Fruit fly (Drosophila melanogaster) whole organism, pupa: ENCODE results near the gene mRpL22.

Experiments
- CG10348 ChIP-seq: fragments of 200-800 bp; sonication (Bioruptor generic); IDR thresholded peaks from 2 replicates; pipeline ENCODE4 v1.3.6; 2022; ENCODE audit warnings: missing biosample characterization, missing genetic modification characterization
- CG12605 ChIP-seq: fragments of 200-800 bp; sonication (Bioruptor generic); IDR thresholded peaks from 2 replicates; pipeline ENCODE4 v1.3.6; 2022; ENCODE audit warnings: missing biosample characterization, missing genetic modification characterization
- CG13204 ChIP-seq: fragments of 200-800 bp; sonication (Bioruptor generic); optimal IDR thresholded peaks from 2 replicates; lab custom pipeline; 2018; ENCODE audit warnings: missing biosample characterization, mild to moderate bottlenecking, missing genetic modification characterization, moderate library complexity
- CG14655 ChIP-seq: fragments of 200-800 bp; sonication (Bioruptor generic); optimal IDR thresholded peaks from 3 replicates; lab custom pipeline; 2017; ENCODE audit warnings: mild to moderate bottlenecking, missing biosample characterization, missing genetic modification reagents, missing genetic modification characterization
- CG15710 ChIP-seq: fragments of 200-800 bp; sonication (Bioruptor generic); optimal IDR thresholded peaks from 2 replicates; lab custom pipeline; 2018; ENCODE audit warnings: missing biosample characterization, mild to moderate bottlenecking, missing genetic modification characterization, moderate library complexity
- CG17806 ChIP-seq: fragments of 200-800 bp; sonication (Bioruptor generic); optimal IDR thresholded peaks from 2 replicates; lab custom pipeline; 2018; ENCODE audit warnings: missing biosample characterization, mild to moderate bottlenecking, missing genetic modification characterization, moderate library complexity
- CG32121 ChIP-seq: fragments of 200-800 bp; sonication (Bioruptor generic); IDR thresholded peaks from 2 replicates; pipeline ENCODE4 v1.3.6; 2022; ENCODE audit warnings: missing biosample characterization, missing genetic modification characterization
- CG34367 ChIP-seq: fragments of 200-800 bp; sonication (Bioruptor generic); optimal IDR thresholded peaks from 2 replicates; lab custom pipeline; 2018; ENCODE audit warnings: missing biosample characterization, mild to moderate bottlenecking, missing genetic modification characterization
- CG4496 ChIP-seq: fragments of 200-800 bp; sonication (Bioruptor generic); IDR thresholded peaks from 3 replicates; pipeline ENCODE4 v1.3.6; 2022; ENCODE audit warnings: missing biosample characterization, missing genetic modification characterization
- CG8159 ChIP-seq: fragments of 200-800 bp; sonication (Bioruptor generic); optimal IDR thresholded peaks from 3 replicates; lab custom pipeline; 2018; ENCODE audit warnings: missing biosample characterization, mild to moderate bottlenecking, missing genetic modification characterization, moderate library complexity
- CG8301 ChIP-seq: fragments of 200-800 bp; sonication (Bioruptor generic); optimal IDR thresholded peaks from 2 replicates; lab custom pipeline; 2018; ENCODE audit warnings: missing biosample characterization, mild to moderate bottlenecking, missing genetic modification characterization
- CG9948 ChIP-seq: fragments of 200-800 bp; sonication (Bioruptor generic); optimal IDR thresholded peaks from 2 replicates; lab custom pipeline; 2018; ENCODE audit warnings: missing biosample characterization, mild to moderate bottlenecking, missing genetic modification characterization, moderate library complexity
- D1 ChIP-seq: fragments of 200-800 bp; sonication (Bioruptor generic); optimal IDR thresholded peaks from 2 replicates; lab custom pipeline; 2018; ENCODE audit warnings: missing biosample characterization, mild to moderate bottlenecking, missing genetic modification characterization, moderate library complexity
- EcR ChIP-seq: fragments of 200-800 bp; sonication (Bioruptor generic); optimal IDR thresholded peaks from 3 replicates; lab custom pipeline; 2019; ENCODE audit warnings: missing biosample characterization, missing genetic modification characterization, mild to moderate bottlenecking, moderate library complexity, missing genetic modification reagents
- Ets98B ChIP-seq: fragments of 200-800 bp; sonication (Bioruptor generic); IDR thresholded peaks from 2 replicates; pipeline ENCODE4 v1.3.6; 2022; ENCODE audit warnings: missing biosample characterization, missing genetic modification characterization
- Pif1A ChIP-seq: fragments of 200-800 bp; sonication (Bioruptor generic); optimal IDR thresholded peaks from 3 replicates; lab custom pipeline; 2016; ENCODE audit warnings: missing biosample characterization, missing genetic modification characterization
- Pif1B ChIP-seq: fragments of 200-800 bp; sonication (Bioruptor generic); optimal IDR thresholded peaks from 3 replicates; lab custom pipeline; 2016; ENCODE audit warnings: missing biosample characterization, missing genetic modification characterization
- Snoo ChIP-seq: fragments of 200-800 bp; sonication (Bioruptor generic); optimal IDR thresholded peaks from 3 replicates; lab custom pipeline; 2017; ENCODE audit warnings: missing biosample characterization, mild to moderate bottlenecking, missing genetic modification characterization, inconsistent platforms
- fd96Ca ChIP-seq: fragments of 200-800 bp; sonication (Bioruptor generic); IDR thresholded peaks from 3 replicates; pipeline ENCODE4 v1.3.6; 2022; ENCODE audit warnings: missing biosample characterization, missing genetic modification characterization
- gl ChIP-seq: fragments of 200-800 bp; sonication (Bioruptor generic); optimal IDR thresholded peaks from 2 replicates; lab custom pipeline; 2018; ENCODE audit warnings: missing biosample characterization, mild to moderate bottlenecking, missing genetic modification characterization
- rn ChIP-seq: fragments of 200-800 bp; sonication (Bioruptor generic); IDR thresholded peaks from 2 replicates; pipeline ENCODE4 v1.3.6; 2022; ENCODE audit warnings: missing biosample characterization, missing genetic modification characterization

The mRpL22 gene

DNA sequence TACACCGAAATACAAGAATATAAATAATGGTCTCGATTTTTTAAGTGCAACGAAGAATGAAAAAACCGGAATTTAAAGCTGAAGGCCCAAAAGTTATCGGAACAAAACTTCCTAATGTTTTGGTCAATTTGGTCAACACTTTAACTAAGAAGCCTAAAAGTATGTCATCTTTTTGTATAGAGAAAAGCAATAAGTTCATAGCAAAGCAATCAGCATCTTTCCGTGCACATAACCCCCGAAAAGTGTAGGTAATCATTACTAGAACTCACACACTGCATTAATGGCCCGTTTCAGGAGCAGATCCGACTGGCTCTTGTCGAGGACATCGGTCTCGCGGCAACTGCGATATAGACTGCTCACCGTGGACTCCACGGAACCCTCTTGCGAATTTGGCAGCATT is 39.4 kb upstream of the mRpL22 start:
- TF ChIP-seq gl (tag; lab: Kevin White, UChicago) (no peak), Snoo (tag; lab: Kevin White, UChicago) (no peak), CG15710 (no peak), fd96Ca (GFP tag; lab: Robert Waterston, UW) (no peak), Pif1B (GFP tag; lab: Kevin White, UChicago) (no peak), CG34367 (no peak), EcR (GFP tag; lab: Kevin White, UChicago) (no peak), Ets98B (GFP tag; lab: Robert Waterston, UW) (no peak), CG8301 (tag; lab: Kevin White, UChicago) (no peak), CG13204 (GFP tag; lab: Kevin White, UChicago) (no peak), CG8159 (no peak), Pif1A (GFP tag; lab: Kevin White, UChicago) (no peak), CG14655 (GFP tag; lab: Kevin White, UChicago) (no peak), CG32121 (GFP tag; lab: Robert Waterston, UW) (no peak), CG4496 (GFP tag; lab: Robert Waterston, UW) (no peak), CG9948 (tag; lab: Kevin White, UChicago) (no peak), CG10348 (GFP tag; lab: Robert Waterston, UW) (no peak), D1 (tag; lab: Kevin White, UChicago) (no peak), CG12605 (no peak)

dm6 chrX:16745942-16746341 is 37.8 kb upstream of the mRpL22 start:
- TF ChIP-seq CG34367 (no peak), CG17806 (no peak), EcR (GFP tag; lab: Kevin White, UChicago) (no peak), D1 (tag; lab: Kevin White, UChicago) (no peak), rn (GFP tag; lab: Robert Waterston, UW) (no peak), CG10348 (GFP tag; lab: Robert Waterston, UW) (no peak), gl (tag; lab: Kevin White, UChicago) (no peak), fd96Ca (GFP tag; lab: Robert Waterston, UW) (no peak), CG12605 (no peak), CG15710 (no peak), CG14655 (GFP tag; lab: Kevin White, UChicago) (no peak), Snoo (tag; lab: Kevin White, UChicago) (no peak), CG13204 (GFP tag; lab: Kevin White, UChicago) (no peak), Ets98B (GFP tag; lab: Robert Waterston, UW) (no peak), CG8301 (tag; lab: Kevin White, UChicago) (no peak), CG8159 (no peak), CG32121 (GFP tag; lab: Robert Waterston, UW) (no peak), Pif1A (GFP tag; lab: Kevin White, UChicago) (no peak), CG9948 (tag; lab: Kevin White, UChicago) (no peak)

dm6 chrX:16746824-16747223 is 36.9 kb upstream of the mRpL22 start:
- TF ChIP-seq CG12605 (no peak), Ets98B (GFP tag; lab: Robert Waterston, UW) (no peak), D1 (tag; lab: Kevin White, UChicago) (no peak), CG34367 (no peak), CG17806 (no peak), Pif1B (GFP tag; lab: Kevin White, UChicago) (no peak), Pif1A (GFP tag; lab: Kevin White, UChicago) (no peak), rn (GFP tag; lab: Robert Waterston, UW) (no peak), CG15710 (no peak), CG14655 (GFP tag; lab: Kevin White, UChicago) (no peak), Snoo (tag; lab: Kevin White, UChicago) (no peak), CG4496 (GFP tag; lab: Robert Waterston, UW) (no peak), gl (tag; lab: Kevin White, UChicago) (no peak), CG13204 (GFP tag; lab: Kevin White, UChicago) (no peak), CG32121 (GFP tag; lab: Robert Waterston, UW) (no peak), CG8301 (tag; lab: Kevin White, UChicago) (no peak), CG10348 (GFP tag; lab: Robert Waterston, UW) (no peak), fd96Ca (GFP tag; lab: Robert Waterston, UW) (no peak), CG9948 (tag; lab: Kevin White, UChicago) (no peak)

DNA sequence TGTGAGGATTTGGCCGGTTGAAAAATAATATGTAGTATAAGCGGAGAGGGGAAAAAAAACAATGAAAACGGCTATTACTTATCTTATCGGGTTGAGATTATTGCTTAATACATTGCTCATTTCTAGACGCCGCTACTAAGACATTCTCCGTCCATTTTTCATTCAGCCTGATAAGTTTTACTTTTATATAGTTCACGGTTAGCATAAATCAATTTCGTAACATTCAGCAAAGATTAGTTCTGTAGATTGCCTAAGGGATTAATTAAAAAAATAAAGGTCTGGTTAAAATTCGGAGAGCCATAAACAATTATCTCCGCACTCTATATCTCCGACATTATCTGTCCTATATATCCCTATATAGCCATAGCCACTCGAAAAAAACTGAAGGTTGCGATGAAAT is 36.3 kb upstream of the mRpL22 start:
- TF ChIP-seq fd96Ca (GFP tag; lab: Robert Waterston, UW) (no peak), EcR (GFP tag; lab: Kevin White, UChicago) (peak; percentile 11), CG32121 (GFP tag; lab: Robert Waterston, UW) (no peak), Pif1A (GFP tag; lab: Kevin White, UChicago) (no peak), CG9948 (tag; lab: Kevin White, UChicago) (no peak)

DNA sequence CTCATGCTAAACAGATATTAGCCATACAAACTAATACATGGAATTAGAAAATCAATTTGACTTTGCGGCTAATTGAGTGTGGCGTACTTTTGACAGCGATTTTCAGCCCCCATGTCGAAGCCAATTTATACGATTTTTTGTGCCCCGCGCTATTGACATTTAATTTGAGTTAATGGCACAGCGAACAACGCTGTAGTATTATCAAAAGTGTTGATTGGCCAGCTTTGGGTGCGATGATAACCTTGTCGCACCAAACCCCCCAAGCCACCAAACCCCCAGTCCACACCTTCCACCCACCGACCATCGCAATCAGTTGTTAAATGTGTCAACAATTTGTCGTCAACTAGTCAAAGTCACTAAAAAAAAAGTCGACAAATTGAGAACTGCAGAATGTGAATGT is 34.4 kb upstream of the mRpL22 start:
- no peak for TF ChIP-seq Pif1B (GFP tag; lab: Kevin White, UChicago)
- no peak for TF ChIP-seq CG32121 (GFP tag; lab: Robert Waterston, UW)

DNA sequence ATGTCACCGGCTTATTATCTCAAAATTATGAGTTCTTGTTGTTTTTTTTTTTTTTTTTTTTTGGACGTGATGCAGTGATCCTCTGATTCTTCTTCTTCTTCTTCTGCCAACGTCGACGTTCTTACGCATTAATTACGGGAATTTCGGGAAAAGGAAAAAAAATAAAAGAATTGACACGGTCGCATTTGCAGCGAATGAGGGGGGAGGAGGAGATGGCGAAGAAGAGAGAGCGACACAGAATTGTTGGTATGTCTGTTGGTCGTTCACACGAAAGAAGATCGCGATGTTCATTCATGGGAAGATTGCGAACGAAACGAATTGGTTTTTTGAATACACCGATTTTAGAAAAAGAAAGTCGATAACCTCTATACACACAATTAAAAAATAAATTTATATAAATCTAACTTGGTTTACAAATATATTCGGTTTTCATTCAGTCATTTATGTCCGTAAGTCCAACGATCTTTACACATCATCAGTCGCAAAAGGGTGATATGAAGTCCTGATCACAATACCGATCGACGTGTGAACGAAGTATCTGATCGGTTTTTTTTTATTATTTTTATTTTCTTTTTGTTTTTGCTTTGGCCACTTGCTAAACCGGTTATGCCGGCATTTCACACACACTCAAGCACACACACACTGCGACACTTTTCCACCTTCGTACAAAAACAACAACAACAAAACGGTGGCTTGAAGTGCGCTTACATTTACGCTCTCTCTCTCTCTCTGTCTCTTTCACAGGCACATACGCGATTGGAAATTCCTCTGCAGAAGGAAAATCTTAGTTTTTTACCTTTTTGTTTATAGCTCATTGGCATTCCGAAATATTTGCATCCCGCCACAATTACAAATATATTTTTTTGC is 32.8 kb upstream of the mRpL22 start:
- peak; percentile 53 for TF ChIP-seq D1 (tag; lab: Kevin White, UChicago)
- TF ChIP-seq CG10348 (GFP tag; lab: Robert Waterston, UW), result no peak
- TF ChIP-seq rn (GFP tag; lab: Robert Waterston, UW), result 0 out of 2 replicates have a peak, but pooled peaks have one; percentile 16
- peak; percentile 87 for TF ChIP-seq CG4496 (GFP tag; lab: Robert Waterston, UW)
- TF ChIP-seq CG13204 (GFP tag; lab: Kevin White, UChicago), result peak; percentile 93
- TF ChIP-seq Pif1A (GFP tag; lab: Kevin White, UChicago), result peak; percentile 92
- TF ChIP-seq CG14655 (GFP tag; lab: Kevin White, UChicago), result peak; percentile 91
- TF ChIP-seq CG9948 (tag; lab: Kevin White, UChicago), result peak; percentile 87
- TF ChIP-seq CG12605, result peak; percentile 88
- peak; percentile 89 for TF ChIP-seq CG8159
- peak; percentile 61 for TF ChIP-seq EcR (GFP tag; lab: Kevin White, UChicago)
- TF ChIP-seq CG34367, result peak; percentile 92
- TF ChIP-seq CG15710, result peak; percentile 91
- peak; percentile 82 for TF ChIP-seq CG32121 (GFP tag; lab: Robert Waterston, UW)
- TF ChIP-seq Pif1B (GFP tag; lab: Kevin White, UChicago), result peak; percentile 93
- TF ChIP-seq CG8301 (tag; lab: Kevin White, UChicago), result peak; percentile 87
- peak; percentile 89 for TF ChIP-seq gl (tag; lab: Kevin White, UChicago)
- peak; percentile 89 for TF ChIP-seq Snoo (tag; lab: Kevin White, UChicago)
- TF ChIP-seq CG17806, result peak; percentile 82
- peak; percentile 85 for TF ChIP-seq Ets98B (GFP tag; lab: Robert Waterston, UW)
- TF ChIP-seq fd96Ca (GFP tag; lab: Robert Waterston, UW), result peak; percentile 78
